Worm (Caenorhabditis elegans): Measurements from ENCODE around the gene smap-1.

DNA sequence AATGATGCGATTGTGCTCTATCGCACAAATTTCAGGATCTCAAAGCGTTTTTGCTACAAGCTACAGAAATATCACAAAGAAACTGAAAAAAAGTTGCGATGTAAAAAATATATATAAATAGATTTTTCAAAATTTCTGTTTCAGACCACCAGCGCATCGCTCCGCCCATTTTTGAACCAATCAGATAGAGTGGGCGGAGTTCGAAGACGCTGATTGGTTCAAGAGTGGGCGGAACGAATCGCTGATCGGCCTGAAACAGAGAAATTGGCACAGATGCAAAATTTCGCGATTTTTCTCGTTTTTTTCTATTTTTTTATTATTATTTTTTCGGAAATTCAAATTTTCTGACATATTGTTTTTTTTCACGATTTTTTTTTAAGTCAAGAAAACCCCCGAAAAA lies 36.8 kb downstream of the smap-1 start:
- TF ChIP-seq lin-13 (tag; optimal IDR thresholded peaks at IDR 0.05) (no peak), elt-3 (tag; optimal IDR thresholded peaks at IDR 0.05) (no peak), nhr-2 (tag; optimal IDR thresholded peaks at IDR 0.05) (no peak), lin-32 (GFP tag; optimal IDR thresholded peaks at IDR 0.05) (no peak), lsy-2 (tag; optimal IDR thresholded peaks at IDR 0.05) (no peak), nhr-12 (tag; optimal IDR thresholded peaks at IDR 0.05) (no peak)

All from whole organism, mixed stage, embryonic.